Fruit fly (Drosophila melanogaster) whole organism, embryonic: Measurements from ENCODE around the gene CG32985.

Experiments
- Asciz ChIP-seq: fragments of 200-800 bp; sonication (Bioruptor generic); optimal IDR thresholded peaks from 2 replicates; lab custom pipeline; 2017; ENCODE audit warnings: missing biosample characterization, mild to moderate bottlenecking, missing genetic modification characterization, missing genetic modification reagents
- Atf-2 ChIP-seq: fragments of 200-800 bp; sonication (Bioruptor generic); optimal IDR thresholded peaks from 2 replicates; lab custom pipeline; 2016; ENCODE audit warnings: missing biosample characterization, missing genetic modification characterization
- Atf3 ChIP-seq: fragments of 200-800 bp; sonication (Bioruptor generic); optimal IDR thresholded peaks from 3 replicates; lab custom pipeline; 2016; ENCODE audit warnings: missing biosample characterization, missing genetic modification characterization
- CG10267 ChIP-seq: fragments of 200-800 bp; sonication (Bioruptor generic); optimal IDR thresholded peaks from 2 replicates; lab custom pipeline; 2018; ENCODE audit warnings: missing biosample characterization, mild to moderate bottlenecking, missing genetic modification characterization, moderate library complexity
- CG10321 ChIP-seq: fragments of 200-800 bp; sonication (Bioruptor generic); IDR thresholded peaks from 2 replicates; pipeline ENCODE4 v1.3.6; 2022; ENCODE audit warnings: missing biosample characterization, missing genetic modification characterization
- CG10979 ChIP-seq: fragments of 200-800 bp; sonication (Bioruptor generic); optimal IDR thresholded peaks from 2 replicates; lab custom pipeline; 2018; ENCODE audit warnings: missing biosample characterization, mild to moderate bottlenecking, missing genetic modification characterization, moderate library complexity
- CG11398 ChIP-seq: fragments of 200-800 bp; sonication (Bioruptor generic); optimal IDR thresholded peaks from 2 replicates; lab custom pipeline; 2016; ENCODE audit warnings: missing biosample characterization, missing genetic modification characterization
- CG11456 ChIP-seq: fragments of 200-800 bp; sonication (Bioruptor generic); IDR thresholded peaks from 3 replicates; pipeline ENCODE4 v1.3.6; 2022; ENCODE audit warnings: missing biosample characterization, missing genetic modification characterization
- CG11723 ChIP-seq: fragments of 200-800 bp; sonication (Bioruptor generic); optimal IDR thresholded peaks from 2 replicates; lab custom pipeline; 2017; ENCODE audit warnings: missing biosample characterization, mild to moderate bottlenecking, missing genetic modification characterization
- CG13624 ChIP-seq: fragments of 200-800 bp; sonication (Bioruptor generic); optimal IDR thresholded peaks from 2 replicates; lab custom pipeline; 2016; ENCODE audit warnings: missing biosample characterization, missing genetic modification characterization
- CG17612 ChIP-seq: fragments of 200-800 bp; sonication (Bioruptor generic); IDR thresholded peaks from 2 replicates; pipeline ENCODE4 v1.3.6; 2022; ENCODE audit warnings: missing biosample characterization, missing genetic modification characterization
- CG2116 ChIP-seq: fragments of 200-800 bp; sonication (Bioruptor generic); optimal IDR thresholded peaks from 3 replicates; lab custom pipeline; 2018; ENCODE audit warnings: missing biosample characterization, mild to moderate bottlenecking, missing genetic modification characterization
- CG32532 ChIP-seq: fragments of 200-800 bp; sonication (Bioruptor generic); IDR thresholded peaks from 2 replicates; pipeline ENCODE4 v1.3.6; 2022; ENCODE audit warnings: missing biosample characterization, missing genetic modification characterization
- CG3726 ChIP-seq: fragments of 200-800 bp; sonication (Bioruptor generic); IDR thresholded peaks from 3 replicates; pipeline ENCODE4, ENCODE4 v1.3.6; 2022; ENCODE audit warnings: missing biosample characterization, missing genetic modification characterization
- CG43689 ChIP-seq: fragments of 200-800 bp; sonication (Bioruptor generic); IDR thresholded peaks from 2 replicates; pipeline ENCODE4 v1.3.6; 2022; ENCODE audit warnings: missing biosample characterization, missing genetic modification characterization
- CG4730 ChIP-seq: fragments of 200-800 bp; sonication (Bioruptor generic); IDR thresholded peaks from 2 replicates; pipeline ENCODE4 v1.3.6; 2022; ENCODE audit warnings: missing biosample characterization, missing genetic modification characterization
- CG4820 ChIP-seq: fragments of 200-800 bp; sonication (Bioruptor generic); optimal IDR thresholded peaks from 3 replicates; lab custom pipeline; 2016; ENCODE audit warnings: missing biosample characterization, missing genetic modification characterization
- CG7357 ChIP-seq: fragments of 200-800 bp; sonication (Bioruptor generic); IDR thresholded peaks from 3 replicates; pipeline ENCODE4 v1.3.6; 2022; ENCODE audit warnings: missing biosample characterization, missing genetic modification characterization
- CG7372 ChIP-seq: fragments of 200-800 bp; sonication (Bioruptor generic); IDR thresholded peaks from 2 replicates; pipeline ENCODE4 v1.3.6; 2022; ENCODE audit warnings: missing biosample characterization, missing genetic modification characterization
- CG7786 ChIP-seq: fragments of 200-800 bp; sonication (Bioruptor generic); optimal IDR thresholded peaks from 2 replicates; lab custom pipeline; 2016; ENCODE audit warnings: missing biosample characterization, missing genetic modification characterization
- CG9727 ChIP-seq: fragments of 200-800 bp; sonication (Bioruptor generic); optimal IDR thresholded peaks from 3 replicates; lab custom pipeline; 2017; ENCODE audit warnings: missing biosample characterization, mild to moderate bottlenecking, missing genetic modification characterization
- CG9932 ChIP-seq: fragments of 200-800 bp; sonication (Bioruptor generic); IDR thresholded peaks from 2 replicates; pipeline ENCODE4 v1.3.6; 2022; ENCODE audit warnings: missing biosample characterization, missing genetic modification characterization
- Dad ChIP-seq: fragments of 200-800 bp; sonication (Bioruptor generic); optimal IDR thresholded peaks from 3 replicates; lab custom pipeline; 2016; ENCODE audit warnings: missing biosample characterization, missing genetic modification characterization
- Dip2 ChIP-seq: fragments of 200-800 bp; sonication (Bioruptor generic); IDR thresholded peaks from 2 replicates; pipeline ENCODE4 v1.3.6; 2022; ENCODE audit warnings: missing biosample characterization, missing genetic modification characterization
- Dp ChIP-seq: fragments of 200-800 bp; sonication (Bioruptor generic); optimal IDR thresholded peaks from 2 replicates; lab custom pipeline; 2018; ENCODE audit warnings: missing biosample characterization, mild to moderate bottlenecking, missing genetic modification characterization, moderate library complexity
- E2f2 ChIP-seq: fragments of 200-800 bp; sonication (Bioruptor generic); IDR thresholded peaks from 2 replicates; pipeline ENCODE4 v1.3.6; 2022; ENCODE audit warnings: missing biosample characterization, missing genetic modification characterization
- ERR ChIP-seq: fragments of 200-800 bp; sonication (Bioruptor generic); optimal IDR thresholded peaks from 2 replicates; lab custom pipeline; 2016; ENCODE audit warnings: missing biosample characterization, missing genetic modification characterization
- Eip74EF ChIP-seq, 2 experiments: fragments of 200-800 bp in 1 of 2; fragments of >200 bp in 1 of 2; sonication (Bioruptor generic) in 1 of 2; optimal IDR thresholded peaks; 2 replicates each; lab custom pipeline; 2017 to 2019; ENCODE audit warnings: missing biosample characterization in 2 of 2, missing genetic modification characterization in 2 of 2, mild to moderate bottlenecking in 1 of 2, moderate library complexity in 1 of 2
- Elba2 ChIP-seq: fragments of 200-800 bp; sonication (Bioruptor generic); optimal IDR thresholded peaks from 3 replicates; lab custom pipeline; 2016; ENCODE audit warnings: missing biosample characterization, missing genetic modification characterization
- Gsc ChIP-seq: fragments of 200-800 bp; sonication (Bioruptor generic); IDR thresholded peaks from 2 replicates; pipeline ENCODE4 v1.3.6; 2022; ENCODE audit warnings: missing biosample characterization, missing genetic modification characterization
- HHEX ChIP-seq: fragments of 200-800 bp; sonication (Bioruptor generic); optimal IDR thresholded peaks from 3 replicates; lab custom pipeline; 2017; ENCODE audit warnings: missing biosample characterization, mild to moderate bottlenecking, missing genetic modification characterization, missing genetic modification reagents
- HLH3B ChIP-seq: fragments of 200-800 bp; sonication (Bioruptor generic); IDR thresholded peaks from 2 replicates; pipeline ENCODE4 v1.3.6; 2022; ENCODE audit warnings: missing biosample characterization, missing genetic modification characterization
- HLH4C ChIP-seq: fragments of 200-800 bp; sonication (Bioruptor generic); IDR thresholded peaks from 3 replicates; pipeline ENCODE4 v1.3.6; 2022; ENCODE audit warnings: missing biosample characterization, missing genetic modification characterization; ENCODE audit not compliant: partially characterized antibody
- Lhr ChIP-seq: fragments of 200-800 bp; sonication (Bioruptor generic); optimal IDR thresholded peaks from 3 replicates; lab custom pipeline; 2017; ENCODE audit warnings: mild to moderate bottlenecking, missing biosample characterization, missing genetic modification reagents, missing genetic modification characterization
- Med ChIP-seq: fragments of 200-800 bp; sonication (Bioruptor generic); peaks from one replicate; lab custom pipeline; 2016; ENCODE audit warnings: missing biosample characterization, missing genetic modification characterization, mild to moderate bottlenecking, inconsistent platforms, moderate library complexity
- Nf-YA ChIP-seq: fragments of 200-800 bp; sonication (Bioruptor generic); IDR thresholded peaks from 2 replicates; pipeline ENCODE4 v1.3.6; 2022; ENCODE audit warnings: missing biosample characterization, missing genetic modification characterization
- Opbp ChIP-seq: fragments of 200-800 bp; sonication (Bioruptor generic); IDR thresholded peaks from 3 replicates; pipeline ENCODE4 v1.3.6; 2022; ENCODE audit warnings: missing biosample characterization, missing genetic modification characterization; ENCODE audit not compliant: partially characterized antibody
- Stat92E ChIP-seq, 3 experiments: fragments of >200 bp in 2 of 3; fragments of 200-800 bp in 1 of 3; sonication (Bioruptor generic) in 1 of 3; optimal IDR thresholded peaks; 2 replicates each; lab custom pipeline; 2017 to 2019; ENCODE audit warnings: missing biosample characterization in 3 of 3, missing genetic modification characterization in 3 of 3, mild to moderate bottlenecking in 1 of 3, moderate library complexity in 1 of 3
- ash1 ChIP-seq: fragments of 200-800 bp; sonication (Bioruptor generic); optimal IDR thresholded peaks from 2 replicates; lab custom pipeline; 2018; ENCODE audit warnings: missing biosample characterization, mild to moderate bottlenecking, missing genetic modification characterization
- danr ChIP-seq: fragments of 200-800 bp; sonication (Bioruptor generic); IDR thresholded peaks from 2 replicates; pipeline ENCODE4 v1.3.6; 2022; ENCODE audit warnings: missing biosample characterization, missing genetic modification characterization
- her ChIP-seq: fragments of 200-800 bp; sonication (Bioruptor generic); optimal IDR thresholded peaks from 2 replicates; lab custom pipeline; 2016; ENCODE audit warnings: missing biosample characterization, missing genetic modification characterization
- inv ChIP-seq: fragments of 200-800 bp; sonication (Bioruptor generic); IDR thresholded peaks from 2 replicates; pipeline ENCODE4 v1.3.6; 2022; ENCODE audit warnings: missing biosample characterization, missing genetic modification characterization; ENCODE audit not compliant: partially characterized antibody
- knrl ChIP-seq: fragments of 200-800 bp; sonication (Bioruptor generic); IDR thresholded peaks from 3 replicates; pipeline ENCODE4 v1.3.6; 2022; ENCODE audit warnings: missing biosample characterization, missing genetic modification characterization; ENCODE audit not compliant: partially characterized antibody
- luna ChIP-seq: fragments of 200-800 bp; sonication (Bioruptor generic); optimal IDR thresholded peaks from 2 replicates; lab custom pipeline; 2016; ENCODE audit warnings: missing biosample characterization, missing genetic modification characterization
- nau ChIP-seq: fragments of 200-800 bp; sonication (Bioruptor generic); optimal IDR thresholded peaks from 3 replicates; lab custom pipeline; 2017; ENCODE audit warnings: missing biosample characterization, mild to moderate bottlenecking, missing genetic modification characterization, missing genetic modification reagents
- nerfin-2 ChIP-seq: fragments of 200-800 bp; sonication (Bioruptor generic); IDR thresholded peaks from 2 replicates; pipeline ENCODE4 v1.3.6; 2022; ENCODE audit warnings: missing biosample characterization, missing genetic modification characterization; ENCODE audit not compliant: partially characterized antibody
- p53 ChIP-seq: fragments of 200-800 bp; sonication (Bioruptor generic); optimal IDR thresholded peaks from 2 replicates; lab custom pipeline; 2016; ENCODE audit warnings: missing biosample characterization, missing genetic modification characterization
- phol ChIP-seq: fragments of 200-800 bp; sonication (Bioruptor generic); optimal IDR thresholded peaks from 3 replicates; lab custom pipeline; 2018; ENCODE audit warnings: missing biosample characterization, mild to moderate bottlenecking, missing genetic modification characterization, moderate library complexity
- sqz ChIP-seq: fragments of 200-800 bp; sonication (Bioruptor generic); optimal IDR thresholded peaks from 3 replicates; lab custom pipeline; 2018; ENCODE audit warnings: missing biosample characterization, mild to moderate bottlenecking, missing genetic modification characterization
- sr ChIP-seq: fragments of 200-800 bp; sonication (Bioruptor generic); IDR thresholded peaks from 3 replicates; pipeline ENCODE4 v1.3.6; 2022; ENCODE audit warnings: missing biosample characterization, missing genetic modification characterization
- tap ChIP-seq: fragments of 200-800 bp; optimal IDR thresholded peaks from 3 replicates; lab custom pipeline; 2019; ENCODE audit warnings: missing biosample characterization, mild to moderate bottlenecking, missing genetic modification characterization, moderate library complexity
- ttk ChIP-seq: fragments of 200-800 bp; sonication (Bioruptor generic); IDR thresholded peaks from 2 replicates; pipeline ENCODE4 v2.1.2; 2022; ENCODE audit warnings: missing biosample characterization, missing genetic modification characterization

CG32985 gene

dm6 chr2L:8943110-8943509, 19.2 kb upstream of the CG32985 start, which contains the start of gene CG9515 (continued):
- TF ChIP-seq CG9727 (GFP tag; lab: Kevin White, UChicago) (no peak), CG9932 (GFP tag; lab: Robert Waterston, UW) (no peak), danr (GFP tag; lab: Robert Waterston, UW) (no peak), HLH3B (no peak), Dad (GFP tag; lab: Kevin White, UChicago) (no peak), Elba2 (GFP tag; lab: Kevin White, UChicago) (peak; percentile 83), p53 (GFP tag; lab: Kevin White, UChicago) (no peak), CG11723 (no peak), E2f2 (peak; percentile 92), CG11398 (GFP tag; lab: Kevin White, UChicago) (no peak), ERR (GFP tag; lab: Kevin White, UChicago) (no peak), ash1 (GFP tag; lab: Kevin White, UChicago) (no peak), CG43689 (GFP tag; lab: Robert Waterston, UW) (no peak), CG4730 (GFP tag; lab: Robert Waterston, UW) (no peak), Dp (GFP tag; lab: Kevin White, UChicago) (peak; percentile 88), Gsc (GFP tag; lab: Robert Waterston, UW) (no peak), CG4820 (GFP tag; lab: Kevin White, UChicago) (no peak), CG10979 (no peak), Atf3 (GFP tag; lab: Kevin White, UChicago) (no peak), Dip2 (GFP tag; lab: Robert Waterston, UW) (no peak), CG32532 (GFP tag; lab: Robert Waterston, UW) (0 out of 2 replicates have a peak, but pooled peaks have one; percentile 8), phol (tag; lab: Kevin White, UChicago) (peak; percentile 28), ttk (GFP tag; lab: Robert Waterston, UW) (no peak), CG11456 (no peak), CG2116 (GFP tag; lab: Kevin White, UChicago) (peak; percentile 81), HHEX (GFP tag; lab: Kevin White, UChicago) (no peak), HLH4C (GFP tag; lab: Robert Waterston, UW) (peak; percentile 98), knrl (GFP tag; lab: Robert Waterston, UW) (peak; percentile 65), CG7372 (GFP tag; lab: Robert Waterston, UW) (no peak), Nf-YA (no peak), Atf-2 (no peak), CG7786 (GFP tag; lab: Kevin White, UChicago) (no peak), CG7357 (GFP tag; lab: Robert Waterston, UW) (no peak), CG10267 (peak; percentile 22), sqz (GFP tag; lab: Kevin White, UChicago) (no peak), nau (GFP tag; lab: Kevin White, UChicago) (no peak), CG10321 (GFP tag; lab: Robert Waterston, UW) (no peak), Asciz (GFP tag; lab: Kevin White, UChicago) (no peak), sr (GFP tag; lab: Robert Waterston, UW) (no peak), Eip74EF (GFP tag; optimal IDR thresholded peaks at IDR 0.05; lab: Kevin White, UChicago) (no peak), tap (tag; lab: Kevin White, UChicago) (no peak), Stat92E (GFP tag; optimal IDR thresholded peaks at IDR 0.05; lab: Kevin White, UChicago) (no peak), her (no peak), luna (GFP tag; lab: Kevin White, UChicago) (no peak), CG13624 (GFP tag; lab: Kevin White, UChicago) (peak; percentile 27), CG3726 (GFP tag; lab: Robert Waterston, UW) (no peak), Med (GFP tag; lab: Kevin White, UChicago) (peak; percentile 84), Lhr (peak; percentile 20), nerfin-2 (GFP tag; lab: Robert Waterston, UW) (peak; percentile 87), inv (GFP tag; lab: Robert Waterston, UW) (peak; percentile 70), CG17612 (GFP tag; lab: Robert Waterston, UW) (no peak), Opbp (GFP tag; lab: Robert Waterston, UW) (peak; percentile 86)
